Fruit fly (Drosophila melanogaster) whole organism, prepupa: ENCODE results near the gene fz2.

ENCODE experiments used
- Blimp-1 ChIP-seq: fragments of 200-800 bp; sonication (Bioruptor generic); optimal IDR thresholded peaks from 3 replicates; lab custom pipeline; 2017; ENCODE audit warnings: missing biosample characterization, missing genetic modification characterization, mild to moderate bottlenecking, moderate library complexity, missing genetic modification reagents
- CG10669 ChIP-seq: fragments of 200-800 bp; sonication (Bioruptor generic); optimal IDR thresholded peaks from 3 replicates; lab custom pipeline; 2018; ENCODE audit warnings: missing biosample characterization, mild to moderate bottlenecking, missing genetic modification characterization, moderate library complexity
- CG11762 ChIP-seq: fragments of 200-800 bp; sonication (Bioruptor generic); optimal IDR thresholded peaks from 3 replicates; lab custom pipeline; 2016; ENCODE audit warnings: missing biosample characterization, missing genetic modification characterization; ENCODE audit not compliant: insufficient read depth
- CG11902 ChIP-seq: fragments of 200-800 bp; sonication (Bioruptor generic); optimal IDR thresholded peaks from 3 replicates; lab custom pipeline; 2016; ENCODE audit warnings: missing biosample characterization, missing genetic modification characterization
- CG16779 ChIP-seq: fragments of 200-800 bp; sonication (Bioruptor generic); optimal IDR thresholded peaks from 3 replicates; lab custom pipeline; 2017; ENCODE audit warnings: missing biosample characterization, mild to moderate bottlenecking, missing genetic modification characterization
- CG31627 ChIP-seq: fragments of 200-800 bp; sonication (Bioruptor generic); optimal IDR thresholded peaks from 3 replicates; lab custom pipeline; 2016; ENCODE audit warnings: missing biosample characterization, missing genetic modification characterization
- CG32006 ChIP-seq: fragments of 200-800 bp; sonication (Bioruptor generic); optimal IDR thresholded peaks from 3 replicates; lab custom pipeline; 2017; ENCODE audit warnings: missing biosample characterization, mild to moderate bottlenecking, missing genetic modification characterization
- CG3919 ChIP-seq: fragments of 200-800 bp; sonication (Bioruptor generic); optimal IDR thresholded peaks from 3 replicates; lab custom pipeline; 2016; ENCODE audit warnings: missing biosample characterization, missing genetic modification characterization
- CG4318 ChIP-seq: fragments of 200-800 bp; sonication (Bioruptor generic); optimal IDR thresholded peaks from 3 replicates; lab custom pipeline; 2017; ENCODE audit warnings: missing biosample characterization, mild to moderate bottlenecking, missing genetic modification characterization
- CG6808 ChIP-seq: fragments of 200-800 bp; sonication (Bioruptor generic); optimal IDR thresholded peaks from 3 replicates; lab custom pipeline; 2017; ENCODE audit warnings: missing biosample characterization, missing genetic modification characterization, mild to moderate bottlenecking, moderate library complexity, missing genetic modification reagents
- CG6854 ChIP-seq: fragments of 200-800 bp; sonication (Bioruptor generic); optimal IDR thresholded peaks from 2 replicates; lab custom pipeline; 2017; ENCODE audit warnings: missing biosample characterization, mild to moderate bottlenecking, missing genetic modification characterization
- CG7368 ChIP-seq: fragments of 200-800 bp; sonication (Bioruptor generic); optimal IDR thresholded peaks from 3 replicates; lab custom pipeline; 2016; ENCODE audit warnings: missing biosample characterization, missing genetic modification characterization
- CG8119 ChIP-seq: fragments of 200-800 bp; sonication (Bioruptor generic); IDR thresholded peaks from 3 replicates; pipeline ENCODE4 v1.3.6; 2022; ENCODE audit warnings: missing biosample characterization, missing genetic modification characterization
- CG8632 ChIP-seq: fragments of 200-800 bp; sonication (Bioruptor generic); optimal IDR thresholded peaks from 3 replicates; lab custom pipeline; 2016; ENCODE audit warnings: missing biosample characterization, missing genetic modification characterization
- CG9139 ChIP-seq: fragments of 200-800 bp; sonication (Bioruptor generic); optimal IDR thresholded peaks from 3 replicates; lab custom pipeline; 2017; ENCODE audit warnings: missing biosample characterization, mild to moderate bottlenecking, missing genetic modification characterization
- Eip75B ChIP-seq: fragments of 200-800 bp; sonication (Bioruptor generic); optimal IDR thresholded peaks from 3 replicates; lab custom pipeline; 2016; ENCODE audit warnings: missing biosample characterization, missing genetic modification characterization
- Eip78C ChIP-seq: fragments of 200-800 bp; sonication (Bioruptor generic); peaks from one replicate; lab custom pipeline; 2016; ENCODE audit warnings: missing biosample characterization, missing genetic modification characterization
- Ets96B ChIP-seq: fragments of 200-800 bp; optimal IDR thresholded peaks from 2 replicates; lab custom pipeline; 2019; ENCODE audit warnings: missing biosample characterization, mild to moderate bottlenecking, missing genetic modification characterization, moderate library complexity
- Hr4 ChIP-seq: fragments of 200-800 bp; sonication (Bioruptor generic); optimal IDR thresholded peaks from 3 replicates; lab custom pipeline; 2016; ENCODE audit warnings: missing biosample characterization, missing genetic modification characterization
- Lpt ChIP-seq: fragments of 200-800 bp; sonication (Bioruptor generic); optimal IDR thresholded peaks from 3 replicates; lab custom pipeline; 2016; ENCODE audit warnings: missing biosample characterization, missing genetic modification characterization
- Met ChIP-seq: fragments of 200-800 bp; sonication (Bioruptor generic); optimal IDR thresholded peaks from 3 replicates; lab custom pipeline; 2016; ENCODE audit warnings: missing biosample characterization, missing genetic modification characterization
- OdsH ChIP-seq: fragments of 200-800 bp; sonication (Bioruptor generic); optimal IDR thresholded peaks from 3 replicates; lab custom pipeline; 2016; ENCODE audit warnings: missing biosample characterization, missing genetic modification characterization
- Smox ChIP-seq: fragments of 200-800 bp; sonication (Bioruptor generic); optimal IDR thresholded peaks from 3 replicates; lab custom pipeline; 2016; ENCODE audit warnings: missing biosample characterization, missing genetic modification characterization
- Sox14 ChIP-seq: fragments of 200-800 bp; sonication (Bioruptor generic); optimal IDR thresholded peaks from 3 replicates; lab custom pipeline; 2016; ENCODE audit warnings: missing biosample characterization, missing genetic modification characterization
- cyc ChIP-seq: fragments of 200-800 bp; sonication (Bioruptor generic); optimal IDR thresholded peaks from 3 replicates; lab custom pipeline; 2016; ENCODE audit warnings: missing biosample characterization, missing genetic modification characterization
- eg ChIP-seq: fragments of 200-800 bp; sonication (Bioruptor generic); IDR thresholded peaks from 3 replicates; pipeline ENCODE4 v1.3.6; 2022; ENCODE audit warnings: missing biosample characterization, missing genetic modification characterization
- esn ChIP-seq: fragments of 200-800 bp; sonication (Bioruptor generic); optimal IDR thresholded peaks from 2 replicates; lab custom pipeline; 2016; ENCODE audit warnings: missing biosample characterization, mild to moderate bottlenecking, missing genetic modification characterization, moderate library complexity
- fd59A ChIP-seq: fragments of 200-800 bp; sonication (Bioruptor generic); optimal IDR thresholded peaks from 2 replicates; lab custom pipeline; 2017; ENCODE audit warnings: missing biosample characterization, mild to moderate bottlenecking, missing genetic modification characterization, missing genetic modification reagents
- fkh ChIP-seq: fragments of 200-800 bp; sonication (Bioruptor generic); optimal IDR thresholded peaks from 3 replicates; lab custom pipeline; 2017; ENCODE audit warnings: missing biosample characterization, mild to moderate bottlenecking, missing genetic modification characterization, moderate library complexity
- lz ChIP-seq: fragments of 200-800 bp; sonication (Bioruptor generic); optimal IDR thresholded peaks from 3 replicates; lab custom pipeline; 2016; ENCODE audit warnings: missing biosample characterization, missing genetic modification characterization
- pdm3 ChIP-seq: fragments of 200-800 bp; sonication (Bioruptor generic); optimal IDR thresholded peaks from 3 replicates; lab custom pipeline; 2016; ENCODE audit warnings: missing biosample characterization, missing genetic modification characterization
- spab ChIP-seq: fragments of 200-800 bp; sonication (Bioruptor generic); optimal IDR thresholded peaks from 2 replicates; lab custom pipeline; 2017; ENCODE audit warnings: missing biosample characterization, mild to moderate bottlenecking, missing genetic modification characterization, missing genetic modification reagents
- svp ChIP-seq: fragments of 200-800 bp; sonication (Bioruptor generic); peaks from one replicate; lab custom pipeline; 2016; ENCODE audit warnings: missing biosample characterization, missing genetic modification characterization
- vri ChIP-seq: fragments of 200-800 bp; sonication (Bioruptor generic); optimal IDR thresholded peaks from 3 replicates; lab custom pipeline; 2016; ENCODE audit warnings: missing biosample characterization, mild to moderate bottlenecking, missing genetic modification characterization

Gene fz2

dm6 chr3L:19182490-19182889 is 52.7 kb downstream of the fz2 start:
- TF ChIP-seq CG8119 (GFP tag; lab: Robert Waterston, UW) (0 out of 3 replicates have a peak, but pooled peaks have one; percentile 6), CG11902 (GFP tag; lab: Kevin White, UChicago) (no peak)

- TF ChIP-seq Hr4 (GFP tag; lab: Kevin White, UChicago) (peak; percentile 44), CG3919 (GFP tag; lab: Kevin White, UChicago) (no peak), Ets96B (tag; lab: Kevin White, UChicago) (no peak), eg (GFP tag; lab: Robert Waterston, UW) (no peak), CG32006 (GFP tag; lab: Kevin White, UChicago) (peak; percentile 55), CG7368 (no peak), Eip78C (GFP tag; lab: Kevin White, UChicago) (peak; percentile 56), Smox (no peak), CG31627 (GFP tag; lab: Kevin White, UChicago) (no peak), Sox14 (no peak), CG8119 (GFP tag; lab: Robert Waterston, UW) (0 out of 3 replicates have a peak, but pooled peaks have one; percentile 18), Eip75B (GFP tag; lab: Kevin White, UChicago) (no peak), OdsH (GFP tag; lab: Kevin White, UChicago) (no peak), cyc (GFP tag; lab: Kevin White, UChicago) (no peak), CG10669 (no peak), fd59A (GFP tag; lab: Kevin White, UChicago) (no peak), CG6808 (GFP tag; lab: Kevin White, UChicago) (no peak), lz (GFP tag; lab: Kevin White, UChicago) (no peak), Blimp-1 (no peak), pdm3 (GFP tag; lab: Kevin White, UChicago) (no peak), spab (no peak), CG4318 (peak; percentile 2), Lpt (no peak), CG8632 (no peak), CG11762 (GFP tag; lab: Kevin White, UChicago) (no peak), CG6854 (GFP tag; lab: Kevin White, UChicago) (no peak)
Observed at dm6 chr3L:19182067-19182466, 53.1 kb downstream of the fz2 start.

- TF ChIP-seq svp (GFP tag; lab: Kevin White, UChicago) (peak; percentile 65), Eip78C (GFP tag; lab: Kevin White, UChicago) (peak; percentile 32), CG9139 (GFP tag; lab: Kevin White, UChicago) (no peak), fkh (GFP tag; lab: Kevin White, UChicago) (peak; percentile 81)
Observed at dm6 chr3L:19181040-19181439, 54.1 kb downstream of the fz2 start.

dm6 chr3L:19179138-19179782 is 55.9 kb downstream of the fz2 start:
- TF ChIP-seq CG16779 (tag; lab: Kevin White, UChicago) (no peak), svp (GFP tag; lab: Kevin White, UChicago) (peak; percentile 22)

- peak; percentile 18 for TF ChIP-seq Eip78C (GFP tag; lab: Kevin White, UChicago)
- TF ChIP-seq CG31627 (GFP tag; lab: Kevin White, UChicago) = no peak
- TF ChIP-seq vri = no peak
- peak; percentile 1 for TF ChIP-seq lz (GFP tag; lab: Kevin White, UChicago)
- peak; percentile 6 for TF ChIP-seq spab
- TF ChIP-seq CG6808 (GFP tag; lab: Kevin White, UChicago) = peak; percentile 6
- TF ChIP-seq Lpt = no peak
- TF ChIP-seq esn (GFP tag; lab: Kevin White, UChicago) = peak; percentile 27
- TF ChIP-seq CG6854 (GFP tag; lab: Kevin White, UChicago) = peak; percentile 31
- peak; percentile 72 for TF ChIP-seq svp (GFP tag; lab: Kevin White, UChicago)
- TF ChIP-seq Met (GFP tag; lab: Kevin White, UChicago) = peak; percentile 36
- TF ChIP-seq CG11902 (GFP tag; lab: Kevin White, UChicago) = no peak
Observed at dm6 chr3L:19177929-19178328, 57.2 kb downstream of the fz2 start.
